Fruit fly (Drosophila melanogaster) whole organism, larva: ENCODE data around the gene trr.
A peak's percentile ranks its signal among the peaks of the same experiment; 100 is the strongest.

Experiments
- noc ChIP-seq: fragments of 200-800 bp; sonication (Bioruptor generic); optimal IDR thresholded peaks from 3 replicates; lab custom pipeline; 2019; ENCODE audit warnings: missing biosample characterization, mild to moderate bottlenecking, missing genetic modification characterization, moderate library complexity

Gene trr

DNA sequence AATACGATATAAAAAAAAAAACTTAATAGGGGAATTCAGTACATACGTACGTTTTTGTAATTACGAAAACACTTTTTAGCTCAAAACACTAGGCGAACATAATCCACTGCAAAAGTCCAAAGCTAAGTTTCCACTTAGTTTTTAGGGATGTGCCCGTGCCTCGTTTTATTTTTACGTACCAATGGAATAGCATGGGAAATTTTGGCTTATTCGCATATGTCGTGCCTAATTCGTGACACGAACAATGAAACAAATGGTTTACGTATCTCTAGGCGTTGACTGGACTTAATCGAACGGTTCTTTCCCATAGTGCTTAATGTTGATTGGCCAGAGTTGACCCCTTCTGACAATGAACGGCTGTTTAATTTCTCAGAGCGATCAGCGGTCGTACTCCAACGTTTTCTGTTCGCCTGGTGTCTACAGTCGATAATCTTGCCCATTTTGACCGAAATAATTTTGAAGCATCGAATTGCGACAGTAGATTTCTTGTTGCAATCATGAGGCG, 10.1 kb downstream of the trr start, which contains the start of gene CG14818:
TSS of gene CG14818 (minus strand) at position 169 of the 505 bp plus-strand sequence.
- peak; percentile 72 for TF ChIP-seq noc (tag; lab: Kevin White, UChicago)

DNA sequence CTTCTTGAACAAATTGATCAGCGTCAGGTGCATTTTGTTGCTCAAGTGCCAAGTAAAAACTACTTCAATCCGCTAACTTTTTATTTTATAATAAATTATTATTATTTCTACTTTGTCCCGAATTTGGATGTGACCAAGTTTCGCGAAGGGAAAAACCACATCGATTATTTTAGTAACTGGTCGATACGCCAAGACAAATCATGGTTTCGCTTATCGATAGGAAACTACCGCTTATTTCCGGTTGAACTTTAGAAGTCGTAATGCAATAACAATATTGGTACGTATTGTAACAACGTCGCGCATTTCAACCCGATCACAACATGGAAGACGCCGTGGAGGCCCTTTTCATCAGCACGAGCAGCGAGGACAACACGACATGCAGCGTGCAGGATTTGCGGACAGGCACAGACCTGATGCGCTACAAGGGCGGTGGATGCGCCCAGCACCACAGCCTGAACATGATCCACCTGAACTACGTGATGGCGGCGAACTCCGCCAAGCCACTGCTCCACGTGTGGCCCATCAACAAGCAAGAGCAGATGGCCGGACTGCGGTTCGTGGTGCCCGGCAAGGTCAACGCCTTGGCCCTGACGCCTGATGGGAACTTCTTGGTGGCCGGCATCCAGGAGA, 12.5 kb downstream of the trr start, which contains the start of the genes CG14817 and CG14805:
TSS of gene CG14817 (minus strand) at position 164 of the 630 bp plus-strand sequence.
TSS of gene CG14805 (plus strand) at position 211 of the 630 bp plus-strand sequence.
- peak; percentile 51 for TF ChIP-seq noc (tag; lab: Kevin White, UChicago)

DNA sequence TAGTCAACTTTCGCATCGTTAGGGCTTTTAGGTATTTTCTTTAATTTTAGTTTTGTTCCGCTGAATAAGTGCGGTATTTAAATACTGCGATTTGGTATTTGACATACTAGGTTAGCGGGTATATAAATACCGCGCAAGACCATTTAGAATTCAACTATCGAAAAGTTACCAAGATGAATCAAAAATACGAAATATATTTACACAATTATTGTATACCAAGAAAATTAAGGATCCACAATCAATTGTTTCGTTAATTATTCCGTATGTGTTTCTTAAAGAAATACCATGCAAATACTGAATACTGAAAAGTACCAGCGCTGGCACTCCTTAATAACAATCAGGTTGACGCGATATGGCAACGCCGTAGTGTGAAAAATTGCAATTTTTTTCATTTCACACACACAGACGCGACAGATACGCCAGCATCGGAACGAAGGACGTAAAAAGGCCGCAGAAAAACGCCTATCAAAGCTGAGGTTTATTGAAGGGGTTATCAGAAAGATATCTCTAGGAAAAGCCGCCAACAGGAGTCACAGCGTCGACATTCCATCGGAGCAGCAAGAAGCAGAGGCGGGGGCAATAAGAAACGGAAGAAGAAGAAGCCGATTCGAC, 16.1 kb downstream of the trr start, which contains the start of the genes Pgam5 and Vps26:
TSS of gene Pgam5 (minus strand) at position 51 of the 612 bp plus-strand sequence.
TSS of gene Vps26 (plus strand) at position 339 of the 612 bp plus-strand sequence.
- TF ChIP-seq noc (tag; lab: Kevin White, UChicago), result no peak

DNA sequence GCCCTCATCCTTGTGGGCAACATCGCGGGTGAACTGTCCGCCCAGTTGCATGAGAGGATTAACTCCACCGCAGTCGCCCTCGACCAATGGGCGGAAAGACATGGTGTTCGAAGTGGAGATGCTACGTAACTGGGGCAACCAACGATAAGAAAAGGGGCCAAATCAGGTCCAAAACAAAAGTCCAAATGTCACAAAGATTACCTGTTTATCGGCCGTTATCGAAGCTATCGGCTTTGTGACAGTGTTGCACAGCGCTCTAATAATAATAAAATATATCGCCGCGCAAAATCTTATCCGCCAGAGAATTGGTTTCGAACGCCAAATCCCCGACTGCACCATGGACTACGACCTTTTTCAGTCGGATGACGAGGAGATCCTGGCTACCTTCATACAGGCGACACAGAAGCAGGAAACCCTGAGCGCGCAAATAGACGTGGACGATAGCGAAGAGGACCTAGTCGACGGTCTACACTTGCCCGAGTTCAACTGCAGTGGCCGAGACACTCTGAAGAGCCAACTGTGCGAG, 21.1 kb downstream of the trr start, which contains the start of the genes CG14803 and Pex5:
TSS of gene CG14803 (plus strand) at position 285 of the 526 bp plus-strand sequence.
TSS of gene Pex5 (minus strand) at position 476 of the 526 bp plus-strand sequence.
- TF ChIP-seq noc (tag; lab: Kevin White, UChicago), result peak; percentile 17

DNA sequence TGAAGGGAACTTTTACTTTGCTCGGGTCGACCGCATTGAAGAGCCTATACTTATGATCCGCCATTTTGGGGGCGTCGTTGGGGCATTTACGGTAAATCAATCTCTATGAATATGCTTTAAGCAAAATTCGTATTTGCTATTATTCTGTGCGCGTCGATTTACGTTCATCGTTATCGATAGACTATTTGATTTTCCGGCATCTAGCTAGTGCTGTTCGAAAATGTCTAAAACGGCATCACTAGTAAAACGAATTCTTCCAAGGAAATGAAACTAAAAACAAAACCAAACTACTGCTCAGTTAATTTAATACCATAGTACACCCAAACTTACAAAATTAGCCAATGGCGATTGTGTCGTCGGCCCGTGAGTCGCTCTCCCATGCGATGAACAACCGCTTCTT, 24.1 kb downstream of the trr start, which contains the start of the genes Gcna and MED18:
TSS of gene Gcna (minus strand) at position 163 of the 400 bp plus-strand sequence.
TSS of gene MED18 (plus strand) at position 237 of the 400 bp plus-strand sequence.
- no peak for TF ChIP-seq noc (tag; lab: Kevin White, UChicago)

dm6 chrX:1861620-1862184, 28.0 kb downstream of the trr start, which contains the start of gene deltaCOP:
deltaCOP (minus strand) TSS chrX:1861790.
- peak; percentile 67 for TF ChIP-seq noc (tag; lab: Kevin White, UChicago)

- TF ChIP-seq noc (tag; lab: Kevin White, UChicago), result peak; percentile 24
Measured at dm6 chrX:1858867-1859266, 30.9 kb downstream of the trr start, which contains the start of gene Lamtor5. Lamtor5 (minus strand) TSS chrX:1858971.

DNA sequence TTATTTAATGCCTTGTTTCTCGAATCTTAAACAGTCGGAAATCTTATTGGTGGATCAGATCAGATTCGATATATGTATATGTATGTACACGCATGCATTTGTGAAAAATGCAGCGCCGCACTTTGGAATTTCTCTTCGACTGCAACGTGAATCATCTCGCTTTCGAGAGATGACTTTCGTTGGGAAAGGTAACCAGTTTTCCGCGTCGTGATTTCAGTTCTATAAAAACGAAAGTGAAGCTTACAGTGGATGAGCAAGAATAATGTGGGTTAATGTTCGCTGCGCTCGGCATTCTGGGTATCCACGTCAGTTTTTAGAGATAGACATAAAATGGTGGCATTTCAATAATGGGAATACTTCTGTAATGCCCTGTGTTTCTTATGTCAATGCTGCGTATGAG, 33.1 kb downstream of the trr start:
- no peak for TF ChIP-seq noc (tag; lab: Kevin White, UChicago)

dm6 chrX:1854873-1855272, 34.9 kb downstream of the trr start:
- TF ChIP-seq noc (tag; lab: Kevin White, UChicago), result no peak

- TF ChIP-seq noc (tag; lab: Kevin White, UChicago), result no peak
Measured at dm6 chrX:1854070-1854469, 35.7 kb downstream of the trr start.

dm6 chrX:1849914-1850313, 39.8 kb downstream of the trr start:
- peak; percentile 98 for TF ChIP-seq noc (tag; lab: Kevin White, UChicago)

dm6 chrX:1848624-1849198, 41.0 kb downstream of the trr start:
- TF ChIP-seq noc (tag; lab: Kevin White, UChicago), result peak; percentile 0

DNA sequence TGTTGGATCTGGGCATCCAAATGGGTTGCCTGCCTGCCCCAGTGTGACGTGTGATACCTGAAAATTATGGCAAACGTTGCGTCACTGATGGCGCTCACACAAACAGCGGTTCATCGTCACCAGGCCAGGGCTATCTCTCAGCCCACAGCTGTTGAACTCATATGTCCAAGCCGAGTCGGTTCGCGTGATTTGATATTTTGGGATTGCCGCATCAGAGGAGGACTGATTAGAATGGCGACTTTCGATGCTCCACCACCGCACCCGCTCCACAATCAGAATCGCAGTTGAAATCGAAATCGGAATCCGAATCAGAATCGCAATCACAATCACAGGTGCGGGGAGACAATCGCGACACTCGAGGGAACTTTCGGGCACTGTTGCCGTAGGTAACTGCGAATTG, 42.0 kb downstream of the trr start:
- TF ChIP-seq noc (tag; lab: Kevin White, UChicago), result no peak

DNA sequence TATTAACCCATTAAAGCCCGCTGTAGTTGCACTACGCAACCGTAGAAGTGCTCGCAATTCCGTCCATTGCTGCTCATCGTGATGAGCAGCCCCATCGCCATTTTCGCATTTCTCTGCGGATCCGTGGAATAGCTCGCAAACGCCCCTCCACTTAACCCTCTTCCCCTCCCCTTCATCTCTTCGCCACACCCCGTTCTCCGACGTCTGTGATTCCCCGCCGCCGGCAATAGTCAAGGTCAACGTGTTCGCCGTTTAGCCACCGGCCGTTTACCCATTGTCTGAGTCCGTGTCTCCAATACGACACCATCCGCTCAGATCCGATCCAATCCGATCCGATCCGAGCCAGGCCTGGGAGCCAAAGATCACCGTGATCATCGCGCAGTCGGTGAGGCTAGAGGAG, 43.4 kb downstream of the trr start:
- no peak for TF ChIP-seq noc (tag; lab: Kevin White, UChicago)

DNA sequence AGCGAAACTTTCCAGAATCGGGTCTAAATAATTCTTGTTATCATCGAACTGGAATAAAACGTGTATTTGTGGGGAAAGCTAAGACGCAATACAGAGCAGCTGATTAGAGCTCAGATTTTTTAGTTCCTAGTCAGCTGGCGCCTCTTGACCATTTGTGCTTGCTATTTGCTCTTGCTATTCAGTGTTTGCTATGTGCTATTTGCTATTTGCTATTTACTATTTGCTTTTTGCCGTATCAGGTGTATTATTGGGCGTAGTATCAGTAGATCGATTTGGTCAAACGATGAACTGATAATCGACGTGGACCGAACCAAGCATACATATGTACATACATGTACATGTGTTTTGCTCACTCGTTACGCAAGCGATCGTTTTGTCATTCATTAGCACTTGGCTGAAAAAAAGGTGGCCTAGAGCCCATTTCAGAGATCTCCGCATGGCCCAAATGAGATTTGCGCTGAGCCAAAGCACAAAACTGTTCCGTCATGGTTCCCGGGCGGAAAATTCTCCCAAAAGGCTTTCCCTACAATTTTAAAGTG, 44.3 kb downstream of the trr start:
- TF ChIP-seq noc (tag; lab: Kevin White, UChicago), result peak; percentile 37
